Worm (Caenorhabditis elegans) whole organism, L2 larva: Measurements from ENCODE around the gene F01D4.8.
A peak's percentile ranks its signal among the peaks of the same experiment; 100 is the strongest.

Source experiments
- C34F6.9 ChIP-seq: fragments of 150-350 bp; optimal IDR thresholded peaks from 2 replicates; lab custom pipeline; 2014; ENCODE audit warnings: missing biosample characterization, missing genetic modification characterization
- F13H6.1 ChIP-seq: sonication (generic microtip); optimal IDR thresholded peaks from 2 replicates; lab custom pipeline; 2016; ENCODE audit warnings: missing genetic modification characterization, missing compliant biosample characterization
- R02D3.7 ChIP-seq: fragments of 150-350 bp; optimal IDR thresholded peaks from 2 replicates; lab custom pipeline; 2014; ENCODE audit warnings: missing biosample characterization, missing genetic modification characterization
- Y55F3AM.14 ChIP-seq: fragments of 200-800 bp; sonication (Bioruptor generic); optimal IDR thresholded peaks from 2 replicates; lab custom pipeline; 2018; ENCODE audit warnings: mild to moderate bottlenecking, missing genetic modification characterization, missing compliant biosample characterization
- aly-2 ChIP-seq: fragments of 150-350 bp; optimal IDR thresholded peaks from 2 replicates; lab custom pipeline; 2014; ENCODE audit warnings: missing biosample characterization, missing genetic modification characterization
- ama-1 ChIP-seq: fragments of 150-350 bp; optimal IDR thresholded peaks from 2 replicates; lab custom pipeline; 2018; ENCODE audit warnings: inconsistent platforms
- blmp-1 ChIP-seq: sonication (generic microtip); optimal IDR thresholded peaks from 2 replicates; lab custom pipeline; 2017; ENCODE audit warnings: missing genetic modification characterization, mild to moderate bottlenecking, missing compliant biosample characterization, antibody characterized with exemption, moderate library complexity; ENCODE audit not compliant: insufficient read depth
- ceh-16 ChIP-seq: fragments of 150-350 bp; optimal IDR thresholded peaks from 2 replicates; lab custom pipeline; 2014; ENCODE audit warnings: missing biosample characterization, missing genetic modification characterization
- dmd-4 ChIP-seq: sonication (generic microtip); optimal IDR thresholded peaks from 2 replicates; lab custom pipeline; 2017; ENCODE audit warnings: missing biosample characterization, missing genetic modification characterization
- egl-27 ChIP-seq: sonication (generic microtip); optimal IDR thresholded peaks from 3 replicates; lab custom pipeline; 2017; ENCODE audit warnings: missing biosample characterization, missing genetic modification reagents, missing genetic modification characterization
- fos-1 ChIP-seq: fragments of 150-350 bp; optimal IDR thresholded peaks from 2 replicates; lab custom pipeline; 2014; ENCODE audit warnings: missing biosample characterization, missing genetic modification characterization
- gmeb-1 ChIP-seq: fragments of 150-350 bp; optimal IDR thresholded peaks from 2 replicates; lab custom pipeline; 2014; ENCODE audit warnings: missing biosample characterization, missing genetic modification characterization
- lin-11 ChIP-seq: fragments of 150-350 bp; sonication (generic microtip); optimal IDR thresholded peaks from 2 replicates; lab custom pipeline; 2014; ENCODE audit warnings: missing biosample characterization, missing genetic modification characterization, inconsistent platforms, mixed read lengths
- lin-13 ChIP-seq: fragments of 150-350 bp; optimal IDR thresholded peaks from 2 replicates; lab custom pipeline; 2014; ENCODE audit warnings: missing biosample characterization, missing genetic modification reagents, missing genetic modification characterization
- lin-39 ChIP-seq: fragments of 150-350 bp; optimal IDR thresholded peaks from 2 replicates; lab custom pipeline; 2014; ENCODE audit warnings: missing biosample characterization, missing genetic modification reagents, missing genetic modification characterization
- lsy-2 ChIP-seq, 2 experiments: fragments of 150-350 bp in 1 of 2; sonication (generic microtip) in 1 of 2; optimal IDR thresholded peaks; 2 replicates each; lab custom pipeline; 2014 to 2017; ENCODE audit warnings: missing biosample characterization in 2 of 2, missing genetic modification characterization in 2 of 2
- mab-5 ChIP-seq: fragments of 150-350 bp; optimal IDR thresholded peaks from 2 replicates; lab custom pipeline; 2014; ENCODE audit warnings: missing biosample characterization, missing genetic modification characterization
- mbf-1 ChIP-seq: sonication (generic microtip); optimal IDR thresholded peaks from 2 replicates; lab custom pipeline; 2017; ENCODE audit warnings: missing biosample characterization, missing genetic modification characterization
- mdl-1 ChIP-seq, 2 experiments: fragments of 150-350 bp in 1 of 2; sonication (generic microtip) in 1 of 2; optimal IDR thresholded peaks; 2 replicates each; lab custom pipeline; 2017; ENCODE audit warnings: missing biosample characterization in 2 of 2, missing genetic modification characterization in 2 of 2
- nhr-10 ChIP-seq: sonication (generic microtip); optimal IDR thresholded peaks from 2 replicates; lab custom pipeline; 2017; ENCODE audit warnings: missing biosample characterization, missing genetic modification characterization
- nhr-129 ChIP-seq: fragments of 150-350 bp; optimal IDR thresholded peaks from 2 replicates; lab custom pipeline; 2014; ENCODE audit warnings: missing biosample characterization, missing genetic modification characterization
- nhr-21 ChIP-seq: fragments of 150-350 bp; optimal IDR thresholded peaks from 2 replicates; lab custom pipeline; 2014; ENCODE audit warnings: missing biosample characterization, missing genetic modification characterization
- nhr-237 ChIP-seq: fragments of 150-350 bp; optimal IDR thresholded peaks from 2 replicates; lab custom pipeline; 2014; ENCODE audit warnings: missing biosample characterization, missing genetic modification characterization
- nhr-25 ChIP-seq: fragments of 150-350 bp; sonication (generic microtip); optimal IDR thresholded peaks from 3 replicates; lab custom pipeline; 2014; ENCODE audit warnings: missing biosample characterization, missing genetic modification characterization
- nhr-6 ChIP-seq: fragments of 150-350 bp; optimal IDR thresholded peaks from 2 replicates; lab custom pipeline; 2014; ENCODE audit warnings: missing biosample characterization, missing genetic modification characterization
- nhr-77 ChIP-seq: fragments of 150-350 bp; optimal IDR thresholded peaks from 2 replicates; lab custom pipeline; 2014; ENCODE audit warnings: missing biosample characterization, missing genetic modification characterization
- sem-4 ChIP-seq: fragments of 150-350 bp; optimal IDR thresholded peaks from 2 replicates; lab custom pipeline; 2014; ENCODE audit warnings: missing biosample characterization, missing genetic modification reagents, missing genetic modification characterization
- skn-1 ChIP-seq: sonication (generic microtip); optimal IDR thresholded peaks from 2 replicates; lab custom pipeline; 2017; ENCODE audit warnings: missing biosample characterization, missing genetic modification characterization
- sma-9 ChIP-seq, 2 experiments: fragments of 150-350 bp in 1 of 2; sonication (generic microtip) in 1 of 2; optimal IDR thresholded peaks; 2 replicates each; lab custom pipeline; 2014 to 2016; ENCODE audit warnings: missing genetic modification characterization in 2 of 2, mild to moderate bottlenecking in 1 of 2, missing biosample characterization in 1 of 2, missing compliant biosample characterization in 1 of 2, missing genetic modification reagents in 1 of 2, moderate library complexity in 1 of 2
- snpc-4 ChIP-seq: fragments of 150-350 bp; optimal IDR thresholded peaks from 2 replicates; lab custom pipeline; 2014; ENCODE audit warnings: missing biosample characterization, missing genetic modification characterization
- unc-39 ChIP-seq: fragments of 150-350 bp; optimal IDR thresholded peaks from 2 replicates; lab custom pipeline; 2014; ENCODE audit warnings: missing biosample characterization, missing genetic modification characterization
- unc-55 ChIP-seq: fragments of 150-350 bp; sonication (generic microtip); optimal IDR thresholded peaks from 3 replicates; lab custom pipeline; 2014; ENCODE audit warnings: missing biosample characterization, missing genetic modification reagents, missing genetic modification characterization
- unc-62 ChIP-seq: fragments of 150-350 bp; optimal IDR thresholded peaks from 2 replicates; lab custom pipeline; 2014; ENCODE audit warnings: missing biosample characterization, missing genetic modification reagents, missing genetic modification characterization
- zag-1 ChIP-seq: fragments of 150-350 bp; optimal IDR thresholded peaks from 2 replicates; lab custom pipeline; 2014; ENCODE audit warnings: missing biosample characterization, missing genetic modification characterization
- ztf-4 ChIP-seq: fragments of 150-350 bp; optimal IDR thresholded peaks from 2 replicates; lab custom pipeline; 2014; ENCODE audit warnings: missing biosample characterization, missing genetic modification characterization

F01D4.8 gene

ce11 chrIV:10475234-10475633 is 22.3 kb upstream of the F01D4.8 start:
- TF ChIP-seq unc-62 (GFP tag; lab: Kevin White, UChicago) (no peak), sma-9 (GFP tag; optimal IDR thresholded peaks at IDR 0.05; lab: Kevin White, UChicago) (no peak), sma-9 (tag; optimal IDR thresholded peaks at IDR 0.05; lab: Kevin White, UChicago) (no peak), mab-5 (no peak), lin-11 (tag; lab: Kevin White, UChicago) (no peak), dmd-4 (tag; lab: Kevin White, UChicago) (no peak), nhr-237 (tag; lab: Kevin White, UChicago) (no peak), blmp-1 (tag; lab: Kevin White, UChicago) (no peak), nhr-10 (no peak), skn-1 (tag; lab: Kevin White, UChicago) (no peak), ama-1 (lab: Kevin White, UChicago) (no peak), nhr-25 (tag; lab: Kevin White, UChicago) (no peak), nhr-21 (tag; lab: Kevin White, UChicago) (no peak), lin-39 (no peak), nhr-129 (tag; lab: Kevin White, UChicago) (no peak), nhr-6 (no peak), egl-27 (tag; lab: Kevin White, UChicago) (no peak), ztf-4 (no peak), ceh-16 (tag; lab: Kevin White, UChicago) (no peak)

- TF ChIP-seq C34F6.9 (tag; lab: Kevin White, UChicago) = no peak
- no peak for TF ChIP-seq blmp-1 (tag; lab: Kevin White, UChicago)
- no peak for TF ChIP-seq skn-1 (tag; lab: Kevin White, UChicago)
- TF ChIP-seq dmd-4 (tag; lab: Kevin White, UChicago) = no peak
- no peak for TF ChIP-seq snpc-4 (tag; lab: Kevin White, UChicago)
- no peak for TF ChIP-seq nhr-77 (tag; lab: Kevin White, UChicago)
- TF ChIP-seq nhr-129 (tag; lab: Kevin White, UChicago) = no peak
- TF ChIP-seq nhr-237 (tag; lab: Kevin White, UChicago) = no peak
- TF ChIP-seq unc-55 = no peak
- TF ChIP-seq gmeb-1 = no peak
- no peak for TF ChIP-seq ceh-16 (tag; lab: Kevin White, UChicago)
- no peak for TF ChIP-seq mdl-1 (tag; optimal IDR thresholded peaks at IDR 0.05; lab: Kevin White, UChicago)
- no peak for TF ChIP-seq mbf-1 (tag; lab: Kevin White, UChicago)
- no peak for TF ChIP-seq sem-4
- TF ChIP-seq unc-39 = no peak
- no peak for TF ChIP-seq R02D3.7 (tag; lab: Kevin White, UChicago)
- no peak for TF ChIP-seq Y55F3AM.14 (GFP tag; lab: Kevin White, UChicago)
- no peak for TF ChIP-seq zag-1 (tag; lab: Kevin White, UChicago)
- no peak for TF ChIP-seq F13H6.1 (tag; lab: Kevin White, UChicago)
Observed at ce11 chrIV:10472478-10472877, 19.6 kb upstream of the F01D4.8 start, which contains the start of gene bgnt-1.1. bgnt-1.1 (plus strand) TSS chrIV:10472778.

ce11 chrIV:10469494-10469893 is 16.6 kb upstream of the F01D4.8 start, which contains the start of gene ugt-44:
ugt-44 (plus strand) TSS chrIV:10469741.
- no peak for TF ChIP-seq zag-1 (tag; lab: Kevin White, UChicago)
- peak; percentile 76 for TF ChIP-seq sma-9 (GFP tag; optimal IDR thresholded peaks at IDR 0.05; lab: Kevin White, UChicago)
- no peak for TF ChIP-seq sma-9 (tag; optimal IDR thresholded peaks at IDR 0.05; lab: Kevin White, UChicago)
- TF ChIP-seq fos-1 (tag; lab: Kevin White, UChicago) = peak; percentile 90
- no peak for TF ChIP-seq ama-1 (lab: Kevin White, UChicago)

ce11 chrIV:10468662-10469061 is 15.8 kb upstream of the F01D4.8 start:
- no peak for TF ChIP-seq nhr-10
- TF ChIP-seq aly-2 (tag; lab: Kevin White, UChicago) = no peak
- TF ChIP-seq C34F6.9 (tag; lab: Kevin White, UChicago) = no peak
- no peak for TF ChIP-seq lin-13 (GFP tag; lab: Kevin White, UChicago)
- TF ChIP-seq fos-1 (tag; lab: Kevin White, UChicago) = peak; percentile 58
- no peak for TF ChIP-seq lsy-2 (tag; optimal IDR thresholded peaks at IDR 0.05; lab: Kevin White, UChicago)
